Fruit fly (Drosophila melanogaster): ENCODE measurements around the gene CG14545.

dm6 chr3R:25888307-25889075, 37.4 kb upstream of the CG14545 start, which contains the start of gene Lnk:
- TF ChIP-seq CG8478 (optimal IDR thresholded peaks at IDR 0.05): peak; percentile 66
- TF ChIP-seq CTCF (optimal IDR thresholded peaks at IDR 0.05): peak; percentile 67 to 78

Measured in S2 (cell line).